Fruit fly (Drosophila melanogaster): ENCODE data around the gene CG6763.
A peak's percentile ranks its signal among the peaks of the same experiment; 100 is the strongest.

Gene CG6763

dm6 chr3R:23333334-23334035, 49.7 kb downstream of the CG6763 start (continued):
- TF ChIP-seq CG17328 (GFP tag; IDR thresholded peaks at IDR 0.05): peak; percentile 47
- peak; percentile 13; the same call in 1 of the 2 replicates for TF ChIP-seq CG11247 (GFP tag; IDR thresholded peaks at IDR 0.05)
- TF ChIP-seq ftz-f1 (GFP tag; optimal IDR thresholded peaks at IDR 0.05): no peak
- peak in 1 of 2 experiments; percentile 11 for TF ChIP-seq Hr78 (GFP tag; optimal IDR thresholded peaks at IDR 0.05)
- peak; percentile 40 for TF ChIP-seq NfI (GFP tag; optimal IDR thresholded peaks at IDR 0.05)
- no peak for TF ChIP-seq ro (GFP tag; IDR thresholded peaks at IDR 0.05)
- TF ChIP-seq chinmo (GFP tag; IDR thresholded peaks at IDR 0.05; ENCODE audit: partially characterized antibody): 0 out of 4 replicates have a peak, but pooled peaks have one; percentile 42
- TF ChIP-seq Hr3 (GFP tag; optimal IDR thresholded peaks at IDR 0.05): peak; percentile 34
- TF ChIP-seq CG2202 (tag; optimal IDR thresholded peaks at IDR 0.05): peak; percentile 40
- no peak for TF ChIP-seq CG4854 (GFP tag; optimal IDR thresholded peaks at IDR 0.05)
- peak; percentile 70 for TF ChIP-seq fd96Cb (tag; optimal IDR thresholded peaks at IDR 0.05)
- TF ChIP-seq CG11398 (GFP tag; optimal IDR thresholded peaks at IDR 0.05): peak; percentile 25
- TF ChIP-seq mld (GFP tag; IDR thresholded peaks at IDR 0.05; ENCODE audit: partially characterized antibody): no peak
- no peak for TF ChIP-seq CG6813 (GFP tag; optimal IDR thresholded peaks at IDR 0.05)
- TF ChIP-seq CG1792 (GFP tag; optimal IDR thresholded peaks at IDR 0.05): peak; percentile 31
- peak; percentile 56 for TF ChIP-seq Blimp-1 (GFP tag; optimal IDR thresholded peaks at IDR 0.05)
- TF ChIP-seq CG11723 (GFP tag; optimal IDR thresholded peaks at IDR 0.05): peak; percentile 8
- TF ChIP-seq CG31365 (tag; optimal IDR thresholded peaks at IDR 0.05): no peak
- TF ChIP-seq tap (tag; optimal IDR thresholded peaks at IDR 0.05): peak; percentile 54
- peak; percentile 53 for TF ChIP-seq Awh (GFP tag; IDR thresholded peaks at IDR 0.05)
- peak; percentile 97 for TF ChIP-seq D19A (tag; optimal IDR thresholded peaks at IDR 0.05)
- peak; percentile 4 for TF ChIP-seq gcm (GFP tag; optimal IDR thresholded peaks at IDR 0.05)
- peak; percentile 57 for TF ChIP-seq CG14710 (tag; optimal IDR thresholded peaks at IDR 0.05)
- no peak for TF ChIP-seq CG43689 (GFP tag; IDR thresholded peaks at IDR 0.05)
- no peak for TF ChIP-seq luna (GFP tag; optimal IDR thresholded peaks at IDR 0.05)
- no peak for TF ChIP-seq tgo (GFP tag; IDR thresholded peaks at IDR 0.05)
- TF ChIP-seq Ravus (GFP tag; IDR thresholded peaks at IDR 0.05): no peak
- TF ChIP-seq CG10274 (GFP tag; optimal IDR thresholded peaks at IDR 0.05): peak; percentile 67
- TF ChIP-seq CG15073 (GFP tag; optimal IDR thresholded peaks at IDR 0.05): no peak
- peak; percentile 15 for TF ChIP-seq CG5245 (GFP tag; optimal IDR thresholded peaks at IDR 0.05)
- peak; percentile 28 for TF ChIP-seq scrt (GFP tag; optimal IDR thresholded peaks at IDR 0.05)
- peak; percentile 4 for TF ChIP-seq salm (tag; optimal IDR thresholded peaks at IDR 0.05)
- peak; percentile 44 for TF ChIP-seq bab2 (GFP tag; optimal IDR thresholded peaks at IDR 0.05)
- TF ChIP-seq nerfin-1 (tag; optimal IDR thresholded peaks at IDR 0.05): peak; percentile 38
- TF ChIP-seq unc-4 (GFP tag; IDR thresholded peaks at IDR 0.05; ENCODE audit: partially characterized antibody): no peak
- peak; percentile 58 for TF ChIP-seq grau (tag; optimal IDR thresholded peaks at IDR 0.05)
- TF ChIP-seq Sox102F (GFP tag; optimal IDR thresholded peaks at IDR 0.05): peak; percentile 74
- TF ChIP-seq HLH3B (GFP tag; IDR thresholded peaks at IDR 0.05): no peak
- TF ChIP-seq sqz (GFP tag; optimal IDR thresholded peaks at IDR 0.05): peak; percentile 74
- no peak for TF ChIP-seq Deaf1 (tag; optimal IDR thresholded peaks at IDR 0.05)
- TF ChIP-seq nmo (GFP tag; optimal IDR thresholded peaks at IDR 0.05): peak; percentile 72
- 0 out of 3 replicates have a peak, but pooled peaks have one; percentile 48 for TF ChIP-seq sr (GFP tag; IDR thresholded peaks at IDR 0.05)
- peak; percentile 63 for TF ChIP-seq Sox100B (GFP tag; optimal IDR thresholded peaks at IDR 0.05)
- TF ChIP-seq Ets97D (GFP tag; optimal IDR thresholded peaks at IDR 0.05): no peak
- TF ChIP-seq dmrt99B (tag; optimal IDR thresholded peaks at IDR 0.05): peak; percentile 67
- TF ChIP-seq CG30431 (GFP tag; optimal IDR thresholded peaks at IDR 0.05): peak; percentile 8
- TF ChIP-seq sens (GFP tag): peak; percentile 91
- peak; percentile 42; the same call in 1 of the 3 replicates for TF ChIP-seq ci (GFP tag; IDR thresholded peaks at IDR 0.05)
- TF ChIP-seq ato (GFP tag; IDR thresholded peaks at IDR 0.05; ENCODE audit: partially characterized antibody): no peak

All from whole organism, embryonic.